ENCODE assay signal across 3 fruit fly cellular contexts in genomic region chrX:6253701-6254100, dm6.
TF ChIP-seq lines count a peak whose summit lies in the region.

No protein-coding gene starts in this region.

- TF ChIP-seq CTCF in S2 (optimal IDR thresholded peaks at IDR 0.05; lab: Kevin White, UChicago): peak; percentile 65 to 79
- TF ChIP-seq CTCF in whole organism, embryonic (GFP tag; optimal IDR thresholded peaks at IDR 0.05; lab: Kevin White, UChicago): peak; percentile 90

TF ChIP-seq in whole organism, embryonic, 481 proteins besides CTCF, POLR2A, EP300 and RAD21:
- peak; percentile 91 for TF ChIP-seq CG14965 (GFP tag; optimal IDR thresholded peaks at IDR 0.05; lab: Kevin White, UChicago; ENCODE audit: borderline replicate concordance)
- peak; percentile 20 for TF ChIP-seq Hmr (GFP tag; optimal IDR thresholded peaks at IDR 0.05; lab: Kevin White, UChicago)
- peak; percentile 20 for TF ChIP-seq CG2678 (tag; optimal IDR thresholded peaks at IDR 0.05; lab: Kevin White, UChicago)
- TF ChIP-seq Sox102F (GFP tag; optimal IDR thresholded peaks at IDR 0.05; lab: Kevin White, UChicago): peak; percentile 12
- TF ChIP-seq CG12071 (GFP tag; optimal IDR thresholded peaks at IDR 0.05; lab: Kevin White, UChicago): peak; percentile 16
- TF ChIP-seq CG2875 (GFP tag; optimal IDR thresholded peaks at IDR 0.05; lab: Kevin White, UChicago): peak; percentile 6
- peak; percentile 5 for TF ChIP-seq CG3281 (GFP tag; optimal IDR thresholded peaks at IDR 0.05; lab: Kevin White, UChicago)
- no peak for TF ChIP-seq Deaf1 (tag; optimal IDR thresholded peaks at IDR 0.05; lab: Kevin White, UChicago)
- TF ChIP-seq bsh (GFP tag; optimal IDR thresholded peaks at IDR 0.05; lab: Kevin White, UChicago): peak in 1 of 2 experiments; percentile 19
- peak; percentile 16 for TF ChIP-seq fd3F (GFP tag; optimal IDR thresholded peaks at IDR 0.05; lab: Kevin White, UChicago)
- peak; percentile 7 for TF ChIP-seq lab (GFP tag; optimal IDR thresholded peaks at IDR 0.05; lab: Kevin White, UChicago)
- TF ChIP-seq CG10979 (tag; optimal IDR thresholded peaks at IDR 0.05; lab: Kevin White, UChicago): peak; percentile 79
- TF ChIP-seq Med (GFP tag; lab: Kevin White, UChicago): peak; percentile 81
- 0 out of 2 replicates have a peak, but pooled peaks have one; percentile 49 for TF ChIP-seq CG11696 (GFP tag; IDR thresholded peaks at IDR 0.05; lab: Robert Waterston, UW)
- TF ChIP-seq sens (GFP tag; lab: Kevin White, UChicago): peak; percentile 83
- no peak for TF ChIP-seq inv (GFP tag; IDR thresholded peaks at IDR 0.05; lab: Robert Waterston, UW; ENCODE audit: partially characterized antibody)
- TF ChIP-seq CG17912 (GFP tag; optimal IDR thresholded peaks at IDR 0.05; lab: Kevin White, UChicago): no peak
- peak; percentile 54 for TF ChIP-seq ATbp (GFP tag; optimal IDR thresholded peaks at IDR 0.05; lab: Kevin White, UChicago)
- TF ChIP-seq Dp (GFP tag; optimal IDR thresholded peaks at IDR 0.05; lab: Kevin White, UChicago): no peak
- TF ChIP-seq CG1024 (GFP tag; IDR thresholded peaks at IDR 0.05; lab: Robert Waterston, UW): 0 out of 2 replicates have a peak, but pooled peaks have one; percentile 11
- 0 out of 4 replicates have a peak, but pooled peaks have one; percentile 38 for TF ChIP-seq chinmo (GFP tag; IDR thresholded peaks at IDR 0.05; lab: Robert Waterston, UW; ENCODE audit: partially characterized antibody)
- TF ChIP-seq Fer1 (GFP tag; optimal IDR thresholded peaks at IDR 0.05; lab: Kevin White, UChicago): peak; percentile 0
- peak; percentile 6 for TF ChIP-seq CG3407 (GFP tag; optimal IDR thresholded peaks at IDR 0.05; lab: Kevin White, UChicago)
- no peak for TF ChIP-seq CG17328 (GFP tag; IDR thresholded peaks at IDR 0.05; lab: Robert Waterston, UW)
- peak; percentile 27 for TF ChIP-seq salm (tag; optimal IDR thresholded peaks at IDR 0.05; lab: Kevin White, UChicago)
- TF ChIP-seq NFAT (GFP tag; IDR thresholded peaks at IDR 0.05; lab: Robert Waterston, UW): no peak
- TF ChIP-seq CrebB (tag; optimal IDR thresholded peaks at IDR 0.05; lab: Kevin White, UChicago): peak; percentile 8
- peak; percentile 16 for TF ChIP-seq CG10543 (GFP tag; optimal IDR thresholded peaks at IDR 0.05; lab: Kevin White, UChicago)
- peak; percentile 40 for TF ChIP-seq cg (GFP tag; optimal IDR thresholded peaks at IDR 0.05; lab: Kevin White, UChicago)
- TF ChIP-seq zen (tag; optimal IDR thresholded peaks at IDR 0.05; lab: Kevin White, UChicago): peak; percentile 57
- TF ChIP-seq ci (GFP tag; IDR thresholded peaks at IDR 0.05; lab: Robert Waterston, UW): 0 out of 3 replicates have a peak, but pooled peaks have one; percentile 27
- TF ChIP-seq Atf3 (GFP tag; optimal IDR thresholded peaks at IDR 0.05; lab: Kevin White, UChicago): no peak
- TF ChIP-seq Meics (GFP tag; optimal IDR thresholded peaks at IDR 0.05; lab: Kevin White, UChicago): no peak
- TF ChIP-seq CG13296 (GFP tag; optimal IDR thresholded peaks at IDR 0.05; lab: Kevin White, UChicago): peak; percentile 13
- peak; percentile 29 for TF ChIP-seq onecut (GFP tag; IDR thresholded peaks at IDR 0.05; lab: Robert Waterston, UW)
- TF ChIP-seq HHEX (GFP tag; optimal IDR thresholded peaks at IDR 0.05; lab: Kevin White, UChicago): peak; percentile 44
- no peak for TF ChIP-seq Eip74EF (GFP tag; optimal IDR thresholded peaks at IDR 0.05; lab: Kevin White, UChicago)
- TF ChIP-seq Lhr (GFP tag; optimal IDR thresholded peaks at IDR 0.05; lab: Kevin White, UChicago): no peak
- TF ChIP-seq CG7987 (GFP tag; optimal IDR thresholded peaks at IDR 0.05; lab: Kevin White, UChicago): peak; percentile 11
- no peak for TF ChIP-seq Ssrp (tag; optimal IDR thresholded peaks at IDR 0.05; lab: Kevin White, UChicago)
- no peak for TF ChIP-seq Bdp1 (GFP tag; optimal IDR thresholded peaks at IDR 0.05; lab: Kevin White, UChicago)
- TF ChIP-seq CG6813 (GFP tag; optimal IDR thresholded peaks at IDR 0.05; lab: Kevin White, UChicago): peak; percentile 8
- no peak for TF ChIP-seq nerfin-2 (GFP tag; IDR thresholded peaks at IDR 0.05; lab: Robert Waterston, UW; ENCODE audit: partially characterized antibody)
TF ChIP-seq in whole organism, embryonic: peak in this region for 30.

TF ChIP-seq in whole organism, prepupa, 60 proteins besides CTCF, POLR2A, EP300 and RAD21:
- TF ChIP-seq CG8632 (GFP tag; optimal IDR thresholded peaks at IDR 0.05; lab: Kevin White, UChicago): no peak
- TF ChIP-seq salr (GFP tag; optimal IDR thresholded peaks at IDR 0.05; lab: Kevin White, UChicago): no peak
- no peak for TF ChIP-seq Lpt (GFP tag; optimal IDR thresholded peaks at IDR 0.05; lab: Kevin White, UChicago)
- peak; percentile 76 for TF ChIP-seq fkh (GFP tag; optimal IDR thresholded peaks at IDR 0.05; lab: Kevin White, UChicago)
TF ChIP-seq in whole organism, prepupa: peak in this region for 1.
